Worm (Caenorhabditis elegans) whole organism, young adult: ENCODE data around the gene F20D6.11.

ENCODE experiments used
- D2030.7 ChIP-seq: fragments of 200-800 bp; sonication (Bioruptor generic); IDR thresholded peaks from 2 replicates; pipeline ENCODE4 v1.3.6; 2022; ENCODE audit warnings: missing genetic modification reagents, missing genetic modification characterization, missing compliant biosample characterization
- F39B2.1 ChIP-seq: fragments of 200-800 bp; sonication (Bioruptor generic); IDR thresholded peaks from 2 replicates; pipeline ENCODE4 v1.3.6; 2022; ENCODE audit warnings: missing genetic modification reagents, missing genetic modification characterization, missing compliant biosample characterization
- F49E8.2 ChIP-seq: sonication (generic microtip); optimal IDR thresholded peaks from 3 replicates; lab custom pipeline; 2017; ENCODE audit warnings: missing genetic modification characterization, mild to moderate bottlenecking, missing compliant biosample characterization, antibody characterized with exemption, moderate library complexity; ENCODE audit not compliant: insufficient read depth
- F52B5.7 ChIP-seq: sonication (generic microtip); optimal IDR thresholded peaks from 2 replicates; lab custom pipeline; 2016; ENCODE audit warnings: mild to moderate bottlenecking, missing genetic modification characterization, missing compliant biosample characterization
- F57A8.1 ChIP-seq: fragments of 200-800 bp; sonication (Bioruptor generic); optimal IDR thresholded peaks from 2 replicates; lab custom pipeline; 2018; ENCODE audit warnings: mild to moderate bottlenecking, missing genetic modification characterization, moderate library complexity, missing compliant biosample characterization
- K11D2.4 ChIP-seq: fragments of 200-800 bp; sonication (Bioruptor generic); IDR thresholded peaks from 2 replicates; pipeline ENCODE4 v1.3.6; 2022; ENCODE audit warnings: missing genetic modification reagents, missing genetic modification characterization, missing compliant biosample characterization
- T26A5.8 ChIP-seq: sonication (generic microtip); optimal IDR thresholded peaks from 2 replicates; lab custom pipeline; 2016; ENCODE audit warnings: missing genetic modification characterization, missing compliant biosample characterization
- Y53F4B.3 ChIP-seq: fragments of 200-800 bp; sonication (Bioruptor generic); IDR thresholded peaks from 2 replicates; pipeline ENCODE4 v1.3.6; 2022; ENCODE audit warnings: missing genetic modification reagents, missing genetic modification characterization, missing compliant biosample characterization
- Y53G8AR.9 ChIP-seq: fragments of 200-800 bp; sonication (Bioruptor generic); conservative IDR thresholded peaks from 2 replicates; pipeline ENCODE4 v1.3.6; 2022; ENCODE audit warnings: missing genetic modification reagents, missing genetic modification characterization, missing compliant biosample characterization
- Y56A3A.18 ChIP-seq: fragments of 200-800 bp; sonication (Bioruptor generic); IDR thresholded peaks from 2 replicates; pipeline ENCODE4 v1.3.6; 2022; ENCODE audit warnings: missing genetic modification reagents, missing genetic modification characterization, missing compliant biosample characterization
- Y79H2A.3 ChIP-seq: fragments of 200-800 bp; sonication (Bioruptor generic); conservative IDR thresholded peaks from 2 replicates; pipeline ENCODE4 v1.3.6; 2022; ENCODE audit warnings: missing genetic modification reagents, missing genetic modification characterization, missing compliant biosample characterization
- attf-5 ChIP-seq: fragments of 200-800 bp; sonication (Bioruptor generic); optimal IDR thresholded peaks from 2 replicates; lab custom pipeline; 2018; ENCODE audit warnings: mild to moderate bottlenecking, missing genetic modification characterization, missing compliant biosample characterization
- ccch-3 ChIP-seq: fragments of 200-800 bp; sonication (Bioruptor generic); optimal IDR thresholded peaks from 2 replicates; lab custom pipeline; 2018; ENCODE audit warnings: mild to moderate bottlenecking, missing genetic modification characterization, missing compliant biosample characterization
- ceh-100 ChIP-seq: fragments of 200-800 bp; sonication (Bioruptor generic); IDR thresholded peaks from 2 replicates; pipeline ENCODE4 v1.3.6; 2022; ENCODE audit warnings: missing genetic modification reagents, missing genetic modification characterization, missing compliant biosample characterization
- ceh-58 ChIP-seq: fragments of 200-800 bp; sonication (Bioruptor generic); IDR thresholded peaks from 2 replicates; pipeline ENCODE4 v1.3.6; 2022; ENCODE audit warnings: missing genetic modification characterization, missing compliant biosample characterization
- die-1 ChIP-seq: sonication (generic microtip); optimal IDR thresholded peaks from 2 replicates; lab custom pipeline; 2016; ENCODE audit warnings: missing genotype, mild to moderate bottlenecking, missing genetic modification characterization, missing compliant biosample characterization
- egl-44 ChIP-seq: fragments of 200-800 bp; sonication (Bioruptor generic); IDR thresholded peaks from 2 replicates; pipeline ENCODE4 v1.3.6; 2022; ENCODE audit warnings: missing genetic modification reagents, missing genetic modification characterization, missing compliant biosample characterization
- egrh-3 ChIP-seq: fragments of 200-800 bp; sonication (Bioruptor generic); IDR thresholded peaks from 2 replicates; pipeline ENCODE4 v1.3.6; 2022; ENCODE audit warnings: missing genetic modification reagents, missing genetic modification characterization, missing compliant biosample characterization
- him-1 ChIP-seq: sonication (generic microtip); optimal IDR thresholded peaks from 2 replicates; lab custom pipeline; 2016; ENCODE audit warnings: missing genotype, missing genetic modification reagents, missing genetic modification characterization, missing compliant biosample characterization
- hlh-26 ChIP-seq: fragments of 200-800 bp; sonication (Bioruptor generic); conservative IDR thresholded peaks from 2 replicates; pipeline ENCODE4 v1.3.6; 2022; ENCODE audit warnings: missing genetic modification reagents, missing genetic modification characterization, missing compliant biosample characterization
- hsf-1 ChIP-seq: fragments of 200-800 bp; sonication (Bioruptor generic); IDR thresholded peaks from 2 replicates; pipeline ENCODE4 v1.3.6; 2022; ENCODE audit warnings: missing genetic modification reagents, missing genetic modification characterization, missing compliant biosample characterization
- lag-1 ChIP-seq: fragments of 200-800 bp; sonication (Bioruptor generic); IDR thresholded peaks from 2 replicates; pipeline ENCODE4 v1.3.6; 2022; ENCODE audit warnings: missing genetic modification reagents, missing genetic modification characterization, missing compliant biosample characterization
- lin-54 ChIP-seq: fragments of 200-800 bp; sonication (Bioruptor generic); optimal IDR thresholded peaks from 2 replicates; lab custom pipeline; 2018; ENCODE audit warnings: mild to moderate bottlenecking, missing genetic modification characterization, missing compliant biosample characterization
- lsy-27 ChIP-seq: sonication (generic microtip); optimal IDR thresholded peaks from 2 replicates; lab custom pipeline; 2017; ENCODE audit warnings: missing genetic modification characterization, mild to moderate bottlenecking, missing compliant biosample characterization, antibody characterized with exemption, missing genotype, borderline replicate concordance; ENCODE audit not compliant: insufficient read depth
- madf-3 ChIP-seq: fragments of 200-800 bp; sonication (Bioruptor generic); IDR thresholded peaks from 2 replicates; pipeline ENCODE4 v1.3.6; 2022; ENCODE audit warnings: missing genetic modification reagents, missing genetic modification characterization, missing compliant biosample characterization
- madf-6 ChIP-seq: fragments of 200-800 bp; sonication (Bioruptor generic); IDR thresholded peaks from 2 replicates; pipeline ENCODE4 v1.3.6; 2022; ENCODE audit warnings: missing genetic modification reagents, missing genetic modification characterization, missing compliant biosample characterization
- mcd-1 ChIP-seq: fragments of 200-800 bp; sonication (Bioruptor generic); IDR thresholded peaks from 2 replicates; pipeline ENCODE4 v1.3.6; 2022; ENCODE audit warnings: missing genetic modification reagents, missing genetic modification characterization, missing compliant biosample characterization
- nfya-1 ChIP-seq: sonication (generic microtip); optimal IDR thresholded peaks from 2 replicates; lab custom pipeline; 2017; ENCODE audit warnings: antibody characterized with exemption, missing compliant biosample characterization, missing genetic modification characterization, borderline replicate concordance; ENCODE audit not compliant: insufficient read depth
- pha-4 ChIP-seq: fragments of 150-350 bp; sonication (generic microtip); optimal IDR thresholded peaks from 2 replicates; lab custom pipeline; 2014; ENCODE audit warnings: missing biosample characterization, missing genetic modification reagents, missing genetic modification characterization
- rcor-1 ChIP-seq: fragments of 200-800 bp; sonication (Bioruptor generic); IDR thresholded peaks from 2 replicates; pipeline ENCODE4 v1.3.6; 2022; ENCODE audit warnings: missing genetic modification reagents, missing genetic modification characterization, missing compliant biosample characterization
- snpc-3.4 ChIP-seq: sonication (generic microtip); optimal IDR thresholded peaks from 2 replicates; lab custom pipeline; 2017; ENCODE audit warnings: missing genetic modification characterization, mild to moderate bottlenecking, missing compliant biosample characterization, antibody characterized with exemption, moderate library complexity, missing genotype, missing genetic modification reagents
- tbp1 ChIP-seq: fragments of 200-800 bp; sonication (Bioruptor generic); optimal IDR thresholded peaks from 2 replicates; lab custom pipeline; 2018; ENCODE audit warnings: mild to moderate bottlenecking, missing genetic modification characterization, missing compliant biosample characterization
- tbx-9 ChIP-seq: sonication (generic microtip); optimal IDR thresholded peaks from 2 replicates; lab custom pipeline; 2016; ENCODE audit warnings: borderline replicate concordance, missing genetic modification characterization, inconsistent platforms, missing compliant biosample characterization
- tlf-1 ChIP-seq: fragments of 200-800 bp; sonication (Bioruptor generic); optimal IDR thresholded peaks from 2 replicates; lab custom pipeline; 2018; ENCODE audit warnings: mild to moderate bottlenecking, missing genetic modification characterization, missing compliant biosample characterization
- ztf-18 ChIP-seq: sonication (generic microtip); optimal IDR thresholded peaks from 2 replicates; lab custom pipeline; 2016; ENCODE audit warnings: missing genotype, mild to moderate bottlenecking, missing genetic modification characterization, missing compliant biosample characterization
- ztf-25 ChIP-seq: fragments of 200-800 bp; sonication (Bioruptor generic); IDR thresholded peaks from 2 replicates; pipeline ENCODE4 v1.3.6; 2022; ENCODE audit warnings: missing genetic modification reagents, missing genetic modification characterization, missing compliant biosample characterization
- ztf-26 ChIP-seq: sonication (generic microtip); optimal IDR thresholded peaks from 2 replicates; lab custom pipeline; 2017; ENCODE audit warnings: missing genetic modification characterization, missing compliant biosample characterization
- ztf-3 ChIP-seq: fragments of 200-800 bp; sonication (Bioruptor generic); optimal IDR thresholded peaks from 2 replicates; lab custom pipeline; 2018; ENCODE audit warnings: mild to moderate bottlenecking, missing genetic modification characterization, missing compliant biosample characterization

Gene F20D6.11

ce11 chrV:8159629-8160028 is 39.3 kb downstream of the F20D6.11 start, which contains the start of gene F20D6.6:
TSS of gene F20D6.6 (plus strand) at chrV:8159929.
- TF ChIP-seq hsf-1 (GFP tag; lab: Robert Waterston, UW) = no peak
- TF ChIP-seq F57A8.1 (GFP tag; lab: Kevin White, UChicago) = no peak
- TF ChIP-seq D2030.7 (GFP tag; lab: Robert Waterston, UW) = no peak
- TF ChIP-seq Y79H2A.3 (GFP tag; lab: Robert Waterston, UW) = no peak
- TF ChIP-seq madf-3 (GFP tag; lab: Robert Waterston, UW) = no peak
- TF ChIP-seq egl-44 = no peak

ce11 chrV:8157446-8157845 is 41.4 kb downstream of the F20D6.11 start, which contains the start of gene sul-2:
TSS of gene sul-2 (plus strand) at chrV:8157746.
- no peak for TF ChIP-seq mcd-1
- TF ChIP-seq lsy-27 (tag; lab: Kevin White, UChicago) = no peak
- TF ChIP-seq Y79H2A.3 (GFP tag; lab: Robert Waterston, UW) = no peak
- no peak for TF ChIP-seq nfya-1 (tag; lab: Kevin White, UChicago)
- TF ChIP-seq tlf-1 (GFP tag; lab: Kevin White, UChicago) = no peak
- no peak for TF ChIP-seq Y53F4B.3
- TF ChIP-seq rcor-1 (GFP tag; lab: Robert Waterston, UW) = no peak
- TF ChIP-seq D2030.7 (GFP tag; lab: Robert Waterston, UW) = no peak
- no peak for TF ChIP-seq madf-3 (GFP tag; lab: Robert Waterston, UW)
- no peak for TF ChIP-seq ceh-100
- TF ChIP-seq die-1 = no peak
- no peak for TF ChIP-seq pha-4 (tag; lab: Kevin White, UChicago)
- no peak for TF ChIP-seq ztf-3 (GFP tag; lab: Kevin White, UChicago)
- TF ChIP-seq him-1 (tag; lab: Kevin White, UChicago) = no peak
- no peak for TF ChIP-seq F49E8.2 (tag; lab: Kevin White, UChicago)
- TF ChIP-seq Y53G8AR.9 (GFP tag; lab: Robert Waterston, UW) = no peak
- TF ChIP-seq tbx-9 (tag; lab: Kevin White, UChicago) = no peak
- no peak for TF ChIP-seq attf-5 (GFP tag; lab: Kevin White, UChicago)
- no peak for TF ChIP-seq snpc-3.4 (tag; lab: Kevin White, UChicago)

ce11 chrV:8155743-8156142 is 43.2 kb downstream of the F20D6.11 start:
- TF ChIP-seq F39B2.1 (no peak), F52B5.7 (no peak), lag-1 (GFP tag; lab: Robert Waterston, UW) (no peak), ztf-18 (tag; lab: Kevin White, UChicago) (no peak), ztf-26 (tag; lab: Kevin White, UChicago) (no peak), Y56A3A.18 (GFP tag; lab: Robert Waterston, UW) (no peak), F57A8.1 (GFP tag; lab: Kevin White, UChicago) (no peak), tbp1 (no peak), lsy-27 (tag; lab: Kevin White, UChicago) (no peak), hlh-26 (no peak), K11D2.4 (no peak), T26A5.8 (tag; lab: Kevin White, UChicago) (no peak), ceh-58 (GFP tag; lab: Robert Waterston, UW) (no peak), madf-6 (GFP tag; lab: Robert Waterston, UW) (no peak), lin-54 (GFP tag; lab: Kevin White, UChicago) (no peak), ccch-3 (GFP tag; lab: Kevin White, UChicago) (no peak), ztf-25 (GFP tag; lab: Robert Waterston, UW) (no peak), egrh-3 (no peak)
